Fruit fly (Drosophila melanogaster) whole organism, embryonic: ENCODE measurements around the gene Acyp2.

Source experiments
- BEAF-32 ChIP-seq: fragments of 200-800 bp; sonication (Bioruptor generic); optimal IDR thresholded peaks from 3 replicates; lab custom pipeline; 2017; ENCODE audit warnings: missing biosample characterization, missing genetic modification characterization, mild to moderate bottlenecking, moderate library complexity, missing genetic modification reagents
- Bgb ChIP-seq: fragments of 200-800 bp; sonication (Bioruptor generic); IDR thresholded peaks from 2 replicates; pipeline ENCODE4 v1.3.6; 2022; ENCODE audit warnings: missing biosample characterization, missing genetic modification characterization; ENCODE audit not compliant: partially characterized antibody
- CG10147 ChIP-seq: fragments of 200-800 bp; sonication (Bioruptor generic); optimal IDR thresholded peaks from 2 replicates; lab custom pipeline; 2019; ENCODE audit warnings: missing biosample characterization, mild to moderate bottlenecking, missing genetic modification characterization, moderate library complexity
- CG10462 ChIP-seq: fragments of 200-800 bp; sonication (Bioruptor generic); optimal IDR thresholded peaks from 2 replicates; lab custom pipeline; 2016; ENCODE audit warnings: missing biosample characterization, missing genetic modification characterization
- CG11696 ChIP-seq: fragments of 200-800 bp; sonication (Bioruptor generic); IDR thresholded peaks from 2 replicates; pipeline ENCODE4 v1.3.6; 2022; ENCODE audit warnings: missing biosample characterization, missing genetic modification characterization
- CG12299 ChIP-seq: fragments of 200-800 bp; sonication (Bioruptor generic); optimal IDR thresholded peaks from 2 replicates; lab custom pipeline; 2018; ENCODE audit warnings: missing biosample characterization, mild to moderate bottlenecking, missing genetic modification characterization
- CG12942 ChIP-seq: fragments of 200-800 bp; sonication (Bioruptor generic); optimal IDR thresholded peaks from 3 replicates; lab custom pipeline; 2016; ENCODE audit warnings: missing biosample characterization, missing genetic modification characterization
- CG13424 ChIP-seq: fragments of 200-800 bp; sonication (Bioruptor generic); optimal IDR thresholded peaks from 2 replicates; lab custom pipeline; 2019; ENCODE audit warnings: missing biosample characterization, mild to moderate bottlenecking, missing genetic modification characterization, moderate library complexity
- CG14441 ChIP-seq: fragments of 200-800 bp; sonication (Bioruptor generic); IDR thresholded peaks from 2 replicates; pipeline ENCODE4 v1.3.6; 2022; ENCODE audit warnings: missing biosample characterization, missing genetic modification characterization
- CG1647 ChIP-seq: fragments of 200-800 bp; sonication (Bioruptor generic); optimal IDR thresholded peaks from 3 replicates; lab custom pipeline; 2016; ENCODE audit warnings: missing biosample characterization, missing genetic modification characterization
- CG17186 ChIP-seq: fragments of 200-800 bp; sonication (Bioruptor generic); optimal IDR thresholded peaks from 3 replicates; lab custom pipeline; 2017; ENCODE audit warnings: missing biosample characterization, missing genetic modification reagents, missing genetic modification characterization
- CG17829 ChIP-seq: fragments of 200-800 bp; optimal IDR thresholded peaks from 2 replicates; lab custom pipeline; 2019; ENCODE audit warnings: missing biosample characterization, mild to moderate bottlenecking, missing genetic modification characterization, moderate library complexity
- CG1792 ChIP-seq: fragments of 200-800 bp; sonication (Bioruptor generic); optimal IDR thresholded peaks from 2 replicates; lab custom pipeline; 2016; ENCODE audit warnings: missing biosample characterization, missing genetic modification characterization
- CG2120 ChIP-seq: fragments of 200-800 bp; sonication (Bioruptor generic); optimal IDR thresholded peaks from 3 replicates; lab custom pipeline; 2016; ENCODE audit warnings: missing biosample characterization, missing genetic modification characterization
- CG2129 ChIP-seq: fragments of 200-800 bp; sonication (Bioruptor generic); IDR thresholded peaks from 2 replicates; pipeline ENCODE4 v1.3.6; 2022; ENCODE audit warnings: missing biosample characterization, missing genetic modification characterization; ENCODE audit not compliant: partially characterized antibody
- CG2199 ChIP-seq: fragments of 200-800 bp; sonication (Bioruptor generic); IDR thresholded peaks from 3 replicates; pipeline ENCODE4 v1.3.6; 2022; ENCODE audit warnings: missing biosample characterization, missing genetic modification characterization
- CG30020 ChIP-seq: fragments of 200-800 bp; optimal IDR thresholded peaks from 2 replicates; lab custom pipeline; 2019; ENCODE audit warnings: missing biosample characterization, mild to moderate bottlenecking, missing genetic modification characterization, moderate library complexity
- CG3726 ChIP-seq: fragments of 200-800 bp; sonication (Bioruptor generic); IDR thresholded peaks from 3 replicates; pipeline ENCODE4, ENCODE4 v1.3.6; 2022; ENCODE audit warnings: missing biosample characterization, missing genetic modification characterization
- CG4282 ChIP-seq: fragments of 200-800 bp; sonication (Bioruptor generic); optimal IDR thresholded peaks from 2 replicates; lab custom pipeline; 2016; ENCODE audit warnings: missing biosample characterization, missing genetic modification characterization
- CG4424 ChIP-seq: fragments of 200-800 bp; sonication (Bioruptor generic); optimal IDR thresholded peaks from 3 replicates; lab custom pipeline; 2016; ENCODE audit warnings: missing biosample characterization, missing genetic modification characterization
- CG5180 ChIP-seq: fragments of 200-800 bp; sonication (Bioruptor generic); optimal IDR thresholded peaks from 3 replicates; lab custom pipeline; 2017; ENCODE audit warnings: missing biosample characterization, missing genetic modification characterization, mild to moderate bottlenecking, moderate library complexity, missing genetic modification reagents
- CG5953 ChIP-seq: fragments of 200-800 bp; sonication (Bioruptor generic); IDR thresholded peaks from 2 replicates; pipeline ENCODE4 v1.3.6; 2022; ENCODE audit warnings: missing biosample characterization, missing genetic modification characterization
- CG7786 ChIP-seq: fragments of 200-800 bp; sonication (Bioruptor generic); optimal IDR thresholded peaks from 2 replicates; lab custom pipeline; 2016; ENCODE audit warnings: missing biosample characterization, missing genetic modification characterization
- Dek ChIP-seq: fragments of 200-800 bp; sonication (Bioruptor generic); optimal IDR thresholded peaks from 3 replicates; lab custom pipeline; 2019; ENCODE audit warnings: missing biosample characterization, mild to moderate bottlenecking, missing genetic modification characterization, moderate library complexity
- Doc2 ChIP-seq: fragments of 200-800 bp; sonication (Bioruptor generic); IDR thresholded peaks from 2 replicates; pipeline ENCODE4 v1.3.6; 2022; ENCODE audit warnings: missing biosample characterization, missing genetic modification characterization
- Doc3 ChIP-seq: fragments of 200-800 bp; sonication (Bioruptor generic); IDR thresholded peaks from 3 replicates; pipeline ENCODE4 v1.3.6; 2022; ENCODE audit warnings: missing biosample characterization, missing genetic modification characterization; ENCODE audit not compliant: partially characterized antibody
- E2f2 ChIP-seq: fragments of 200-800 bp; sonication (Bioruptor generic); IDR thresholded peaks from 2 replicates; pipeline ENCODE4 v1.3.6; 2022; ENCODE audit warnings: missing biosample characterization, missing genetic modification characterization
- Ets65A ChIP-seq: fragments of 200-800 bp; sonication (Bioruptor generic); peaks from one replicate; lab custom pipeline; 2016; ENCODE audit warnings: missing biosample characterization, missing genetic modification characterization
- Fer2 ChIP-seq: fragments of 200-800 bp; sonication (Bioruptor generic); optimal IDR thresholded peaks from 2 replicates; lab custom pipeline; 2018; ENCODE audit warnings: missing biosample characterization, mild to moderate bottlenecking, missing genetic modification characterization, moderate library complexity
- Hand ChIP-seq: fragments of 200-800 bp; sonication (Bioruptor generic); optimal IDR thresholded peaks from 2 replicates; lab custom pipeline; 2017; ENCODE audit warnings: mild to moderate bottlenecking, missing biosample characterization, missing genetic modification reagents, missing genetic modification characterization
- Lhr ChIP-seq: fragments of 200-800 bp; sonication (Bioruptor generic); optimal IDR thresholded peaks from 3 replicates; lab custom pipeline; 2017; ENCODE audit warnings: mild to moderate bottlenecking, missing biosample characterization, missing genetic modification reagents, missing genetic modification characterization
- Lpt ChIP-seq: fragments of >200 bp; optimal IDR thresholded peaks from 2 replicates; lab custom pipeline; 2018; ENCODE audit warnings: missing biosample characterization, missing genetic modification characterization
- MESR4 ChIP-seq: fragments of 200-800 bp; sonication (Bioruptor generic); optimal IDR thresholded peaks from 2 replicates; lab custom pipeline; 2018; ENCODE audit warnings: missing biosample characterization, mild to moderate bottlenecking, missing genetic modification characterization, moderate library complexity
- Nf-YB ChIP-seq: fragments of 200-800 bp; sonication (Bioruptor generic); optimal IDR thresholded peaks from 3 replicates; lab custom pipeline; 2019; ENCODE audit warnings: missing biosample characterization, mild to moderate bottlenecking, missing genetic modification characterization, moderate library complexity
- Side ChIP-seq: fragments of 200-800 bp; sonication (Bioruptor generic); optimal IDR thresholded peaks from 2 replicates; lab custom pipeline; 2016; ENCODE audit warnings: missing biosample characterization, missing genetic modification characterization
- aop ChIP-seq: fragments of 200-800 bp; sonication (Bioruptor generic); IDR thresholded peaks from 2 replicates; pipeline ENCODE4 v1.3.6; 2022; ENCODE audit warnings: missing biosample characterization, missing genetic modification characterization
- eve ChIP-seq, 2 experiments: fragments of >200 bp; optimal IDR thresholded peaks; 2 replicates each; lab custom pipeline; 2017; ENCODE audit warnings: missing biosample characterization in 2 of 2, missing genetic modification characterization in 2 of 2
- grau ChIP-seq: fragments of 200-800 bp; optimal IDR thresholded peaks from 3 replicates; lab custom pipeline; 2019; ENCODE audit warnings: missing biosample characterization, mild to moderate bottlenecking, missing genetic modification characterization, moderate library complexity
- ind ChIP-seq: fragments of 200-800 bp; sonication (Bioruptor generic); optimal IDR thresholded peaks from 3 replicates; lab custom pipeline; 2016; ENCODE audit warnings: missing biosample characterization, missing genetic modification characterization
- kah ChIP-seq: fragments of 200-800 bp; sonication (Bioruptor generic); optimal IDR thresholded peaks from 2 replicates; lab custom pipeline; 2018; ENCODE audit warnings: missing biosample characterization, mild to moderate bottlenecking, missing genetic modification characterization
- lab ChIP-seq: fragments of 200-800 bp; sonication (Bioruptor generic); optimal IDR thresholded peaks from 3 replicates; lab custom pipeline; 2017; ENCODE audit warnings: missing biosample characterization, missing genetic modification characterization, mild to moderate bottlenecking, moderate library complexity, missing genetic modification reagents
- mam ChIP-seq: fragments of 200-800 bp; sonication (Bioruptor generic); optimal IDR thresholded peaks from 3 replicates; lab custom pipeline; 2016; ENCODE audit warnings: missing biosample characterization, missing genetic modification characterization
- nerfin-1 ChIP-seq: fragments of 200-800 bp; sonication (Bioruptor generic); optimal IDR thresholded peaks from 3 replicates; lab custom pipeline; 2019; ENCODE audit warnings: missing biosample characterization, mild to moderate bottlenecking, missing genetic modification characterization, moderate library complexity
- peb ChIP-seq: fragments of 200-800 bp; sonication (Bioruptor generic); IDR thresholded peaks from 2 replicates; pipeline ENCODE4 v1.3.6; 2022; ENCODE audit warnings: missing biosample characterization, missing genetic modification characterization
- pita ChIP-seq: fragments of 200-800 bp; sonication (Bioruptor generic); optimal IDR thresholded peaks from 2 replicates; lab custom pipeline; 2017; ENCODE audit warnings: missing biosample characterization, mild to moderate bottlenecking, missing genetic modification characterization
- ranshi ChIP-seq: fragments of 200-800 bp; sonication (Bioruptor generic); IDR thresholded peaks from 2 replicates; pipeline ENCODE4 v1.3.6; 2022; ENCODE audit warnings: missing biosample characterization, missing genetic modification characterization
- ro ChIP-seq: fragments of 200-800 bp; sonication (Bioruptor generic); IDR thresholded peaks from 2 replicates; pipeline ENCODE4 v1.3.6; 2022; ENCODE audit warnings: missing biosample characterization, missing genetic modification characterization
- sna ChIP-seq: fragments of 200-800 bp; sonication (Bioruptor generic); IDR thresholded peaks from 2 replicates; pipeline ENCODE4 v1.3.6; 2022; ENCODE audit warnings: missing biosample characterization, missing genetic modification characterization; ENCODE audit not compliant: partially characterized antibody
- tna ChIP-seq: fragments of 200-800 bp; sonication (Bioruptor generic); IDR thresholded peaks from 2 replicates; pipeline ENCODE4 v1.3.6; 2022; ENCODE audit warnings: missing biosample characterization, missing genetic modification characterization; ENCODE audit not compliant: partially characterized antibody
- zen2 ChIP-seq: fragments of 200-800 bp; sonication (Bioruptor generic); IDR thresholded peaks from 3 replicates; pipeline ENCODE4 v1.3.6; 2022; ENCODE audit warnings: missing biosample characterization, missing genetic modification characterization; ENCODE audit not compliant: partially characterized antibody
- zf30C ChIP-seq: fragments of 200-800 bp; sonication (Bioruptor generic); optimal IDR thresholded peaks from 3 replicates; lab custom pipeline; 2018; ENCODE audit warnings: missing biosample characterization, mild to moderate bottlenecking, missing genetic modification characterization

Gene Acyp2

DNA sequence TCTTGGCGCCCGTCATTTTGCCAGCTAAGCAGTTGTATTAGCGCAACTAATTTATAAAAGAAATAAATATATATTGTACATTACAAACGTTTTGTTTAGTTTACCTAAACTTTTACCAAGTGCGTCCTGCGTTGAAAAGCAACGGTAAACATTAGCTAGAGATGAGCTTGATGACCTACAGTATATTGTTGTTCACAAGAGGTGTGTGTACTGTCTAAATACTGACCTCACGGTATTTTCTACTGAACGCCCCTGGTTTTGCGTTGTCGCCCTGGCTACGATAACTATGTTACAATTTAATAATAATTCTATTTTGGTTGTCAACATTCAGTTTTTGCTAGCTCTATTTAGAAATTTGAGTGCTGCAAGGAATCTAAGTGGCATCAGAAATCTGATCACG lies at the start of gene Acyp2 (continued):
- TF ChIP-seq ranshi (GFP tag; lab: Robert Waterston, UW) = no peak
- TF ChIP-seq lab (GFP tag; lab: Kevin White, UChicago) = peak; percentile 10
- peak; percentile 45 for TF ChIP-seq CG17829 (tag; lab: Kevin White, UChicago)
- no peak for TF ChIP-seq Hand (GFP tag; lab: Kevin White, UChicago)
- no peak for TF ChIP-seq ro (GFP tag; lab: Robert Waterston, UW)
- TF ChIP-seq ind (GFP tag; lab: Kevin White, UChicago) = peak; percentile 38
- no peak for TF ChIP-seq zen2 (GFP tag; lab: Robert Waterston, UW)
- TF ChIP-seq grau = peak; percentile 31
- TF ChIP-seq CG13424 (tag; lab: Kevin White, UChicago) = peak; percentile 16
- no peak for TF ChIP-seq CG5953 (GFP tag; lab: Robert Waterston, UW)
- TF ChIP-seq Side (GFP tag; lab: Kevin White, UChicago) = peak; percentile 12
- peak; percentile 28 for TF ChIP-seq CG12942
- no peak for TF ChIP-seq eve (GFP tag; optimal IDR thresholded peaks at IDR 0.05; lab: Kevin White, UChicago)
- no peak for TF ChIP-seq CG5180 (GFP tag; lab: Kevin White, UChicago)
- no peak for TF ChIP-seq aop
- no peak for TF ChIP-seq Doc2 (GFP tag; lab: Robert Waterston, UW)
- TF ChIP-seq peb (GFP tag; lab: Robert Waterston, UW) = no peak
- TF ChIP-seq MESR4 (GFP tag; lab: Kevin White, UChicago) = peak; percentile 51
- peak; percentile 68 for TF ChIP-seq CG10462 (GFP tag; lab: Kevin White, UChicago)
- TF ChIP-seq kah = no peak
- no peak for TF ChIP-seq CG11696
- TF ChIP-seq BEAF-32 = peak; percentile 71
- TF ChIP-seq CG17186 (GFP tag; lab: Kevin White, UChicago) = peak; percentile 44
- peak; percentile 45 for TF ChIP-seq mam (GFP tag; lab: Kevin White, UChicago)
- TF ChIP-seq zf30C (GFP tag; lab: Kevin White, UChicago) = no peak
- peak; percentile 14 for TF ChIP-seq CG4424 (GFP tag; lab: Kevin White, UChicago)
- no peak for TF ChIP-seq Fer2 (tag; lab: Kevin White, UChicago)
- TF ChIP-seq Ets65A (GFP tag; lab: Kevin White, UChicago) = peak; percentile 95
- peak; percentile 56; the same call in 2 of the 3 replicates for TF ChIP-seq Doc3 (GFP tag; lab: Robert Waterston, UW)
- peak; percentile 62 for TF ChIP-seq CG2120 (GFP tag; lab: Kevin White, UChicago)
- TF ChIP-seq Bgb (GFP tag; lab: Robert Waterston, UW) = peak; percentile 67
- TF ChIP-seq CG30020 = peak; percentile 8
- TF ChIP-seq CG1792 (GFP tag; lab: Kevin White, UChicago) = no peak
- peak; percentile 93 for TF ChIP-seq Lhr
- no peak for TF ChIP-seq sna
- TF ChIP-seq CG14441 (GFP tag; lab: Robert Waterston, UW) = 0 out of 2 replicates have a peak, but pooled peaks have one; percentile 17
- TF ChIP-seq CG2129 (GFP tag; lab: Robert Waterston, UW) = no peak
- no peak for TF ChIP-seq CG3726
- TF ChIP-seq CG1647 (GFP tag; lab: Kevin White, UChicago) = no peak
- no peak for TF ChIP-seq CG7786
- peak; percentile 56 for TF ChIP-seq pita
- peak; percentile 66 for TF ChIP-seq E2f2 (GFP tag; lab: Robert Waterston, UW)
- TF ChIP-seq tna (GFP tag; lab: Robert Waterston, UW) = peak; percentile 31; the same call in 1 of the 2 replicates
- no peak for TF ChIP-seq Nf-YB
- TF ChIP-seq nerfin-1 (tag; lab: Kevin White, UChicago) = no peak
- no peak for TF ChIP-seq CG12299 (tag; lab: Kevin White, UChicago)
- peak; percentile 75; the same call in 2 of the 3 replicates for TF ChIP-seq CG2199 (GFP tag; lab: Robert Waterston, UW)
- no peak for TF ChIP-seq Dek
- TF ChIP-seq Lpt (GFP tag; lab: Kevin White, UChicago) = no peak
- no peak for TF ChIP-seq CG10147 (GFP tag; lab: Kevin White, UChicago)
- TF ChIP-seq CG4282 (GFP tag; lab: Kevin White, UChicago) = no peak
